Worm (Caenorhabditis elegans) whole organism, L4 larva: ENCODE measurements around the gene clec-85.

Experiments
- D1046.2 ChIP-seq: fragments of 200-800 bp; sonication (Bioruptor generic); IDR thresholded peaks from 2 replicates; pipeline ENCODE4 v1.3.6; 2022; ENCODE audit warnings: missing genetic modification characterization, missing compliant biosample characterization
- F26F4.8 ChIP-seq: fragments of 200-800 bp; sonication (Bioruptor generic); conservative IDR thresholded peaks from 2 replicates; pipeline ENCODE4 v1.3.6; 2022; ENCODE audit warnings: missing genetic modification characterization, missing compliant biosample characterization
- F49E8.2 ChIP-seq: sonication (generic microtip); optimal IDR thresholded peaks from 2 replicates; lab custom pipeline; 2016; ENCODE audit warnings: missing compliant biosample characterization, mild to moderate bottlenecking, missing genetic modification characterization, borderline replicate concordance
- Y48G9A.11 ChIP-seq: fragments of 200-800 bp; sonication (Bioruptor generic); IDR thresholded peaks from 2 replicates; pipeline ENCODE4 v1.3.6; 2022; ENCODE audit warnings: missing genetic modification reagents, missing genetic modification characterization, missing compliant biosample characterization
- Y75B8A.6 ChIP-seq: fragments of 200-800 bp; sonication (Bioruptor generic); IDR thresholded peaks from 2 replicates; pipeline ENCODE4 v1.3.6; 2022; ENCODE audit warnings: missing genetic modification reagents, missing genetic modification characterization, missing compliant biosample characterization
- aha-1 ChIP-seq: fragments of 150-350 bp; peaks from one replicate; lab custom pipeline; 2014; ENCODE audit warnings: missing biosample characterization, missing genetic modification characterization
- ces-1 ChIP-seq: fragments of 150-350 bp; sonication (generic microtip); optimal IDR thresholded peaks from 4 replicates; lab custom pipeline; 2014; ENCODE audit warnings: missing biosample characterization, missing genetic modification reagents, missing genetic modification characterization
- ctbp-1 ChIP-seq: fragments of 200-800 bp; sonication (Bioruptor generic); IDR thresholded peaks from 2 replicates; pipeline ENCODE4 v1.3.6; 2022; ENCODE audit warnings: missing genetic modification reagents, missing genetic modification characterization, missing compliant biosample characterization
- daf-16 ChIP-seq, 3 experiments: sonication (generic microtip); optimal IDR thresholded peaks; 2 replicates each; lab custom pipeline; 2016 to 2017; ENCODE audit warnings: missing genetic modification characterization in 3 of 3, missing genetic modification reagents in 3 of 3, mild to moderate bottlenecking in 2 of 3, missing compliant biosample characterization in 2 of 3, missing biosample characterization in 1 of 3, moderate library complexity in 1 of 3
- daf-8 ChIP-seq: fragments of 200-800 bp; sonication (Bioruptor generic); IDR thresholded peaks from 2 replicates; pipeline ENCODE4 v1.3.6; 2022; ENCODE audit warnings: missing genetic modification characterization, missing compliant biosample characterization
- dmd-6 ChIP-seq: fragments of 200-800 bp; sonication (Bioruptor generic); IDR thresholded peaks from 2 replicates; pipeline ENCODE4 v1.3.6; 2022; ENCODE audit warnings: missing genetic modification reagents, missing genetic modification characterization, missing compliant biosample characterization
- dmd-9 ChIP-seq: fragments of 200-800 bp; sonication (Bioruptor generic); IDR thresholded peaks from 2 replicates; pipeline ENCODE4 v1.3.6; 2022; ENCODE audit warnings: missing genetic modification reagents, missing genetic modification characterization, missing compliant biosample characterization
- dve-1 ChIP-seq: sonication (generic microtip); optimal IDR thresholded peaks from 2 replicates; lab custom pipeline; 2017; ENCODE audit warnings: antibody characterized with exemption, mild to moderate bottlenecking, missing genetic modification characterization, missing compliant biosample characterization; ENCODE audit not compliant: insufficient read depth
- egl-43 ChIP-seq: fragments of 200-800 bp; sonication (Bioruptor generic); IDR thresholded peaks from 2 replicates; pipeline ENCODE4 v1.3.6; 2022; ENCODE audit warnings: missing genetic modification reagents, missing genetic modification characterization, missing compliant biosample characterization
- hlh-11 ChIP-seq: fragments of 200-800 bp; sonication (Bioruptor generic); optimal IDR thresholded peaks from 2 replicates; lab custom pipeline; 2018; ENCODE audit warnings: mild to moderate bottlenecking, missing genetic modification characterization, missing compliant biosample characterization
- lin-38 ChIP-seq: fragments of 200-800 bp; sonication (Bioruptor generic); IDR thresholded peaks from 2 replicates; pipeline ENCODE4 v1.3.6; 2022; ENCODE audit warnings: missing genetic modification reagents, missing genetic modification characterization, missing compliant biosample characterization
- lsy-2 ChIP-seq, 2 experiments: fragments of 150-350 bp in 1 of 2; sonication (generic microtip) in 1 of 2; optimal IDR thresholded peaks; 2 replicates each; lab custom pipeline; 2014 to 2017; ENCODE audit warnings: missing biosample characterization in 2 of 2, missing genetic modification characterization in 2 of 2
- madf-9 ChIP-seq: fragments of 200-800 bp; sonication (Bioruptor generic); conservative IDR thresholded peaks from 2 replicates; pipeline ENCODE4 v1.3.6; 2022; ENCODE audit warnings: missing genetic modification reagents, missing genetic modification characterization, missing compliant biosample characterization
- mdl-1 ChIP-seq, 2 experiments: fragments of 150-350 bp in 1 of 2; sonication (generic microtip) in 1 of 2; optimal IDR thresholded peaks; 2 replicates each; lab custom pipeline; 2014 to 2017; ENCODE audit warnings: missing biosample characterization in 2 of 2, missing genetic modification characterization in 2 of 2
- mep-1 ChIP-seq: fragments of 150-350 bp; sonication (generic microtip); optimal IDR thresholded peaks from 3 replicates; lab custom pipeline; 2014; ENCODE audit warnings: missing biosample characterization, missing genetic modification characterization
- mes-2 ChIP-seq: sonication (generic microtip); optimal IDR thresholded peaks from 2 replicates; lab custom pipeline; 2016; ENCODE audit warnings: missing genotype, mild to moderate bottlenecking, missing genetic modification characterization, missing compliant biosample characterization; ENCODE audit not compliant: poor library complexity, severe bottlenecking
- nhr-28 ChIP-seq: fragments of 150-350 bp; optimal IDR thresholded peaks from 2 replicates; lab custom pipeline; 2014; ENCODE audit warnings: missing biosample characterization, missing genetic modification characterization
- nhr-48 ChIP-seq: sonication (generic microtip); optimal IDR thresholded peaks from 2 replicates; lab custom pipeline; 2016; ENCODE audit warnings: mild to moderate bottlenecking, missing genetic modification characterization, missing compliant biosample characterization
- nhr-6 ChIP-seq: fragments of 150-350 bp; optimal IDR thresholded peaks from 2 replicates; lab custom pipeline; 2014; ENCODE audit warnings: missing biosample characterization, missing genetic modification characterization
- php-3 ChIP-seq: fragments of 200-800 bp; sonication (Bioruptor generic); IDR thresholded peaks from 2 replicates; pipeline ENCODE4 v1.3.6; 2022; ENCODE audit warnings: missing genetic modification reagents, missing genetic modification characterization, missing compliant biosample characterization
- set-16 ChIP-seq: fragments of 200-800 bp; sonication (Bioruptor generic); IDR thresholded peaks from 2 replicates; pipeline ENCODE4 v1.3.6; 2022; ENCODE audit warnings: missing genetic modification reagents, missing genetic modification characterization, missing compliant biosample characterization
- snpc-1.2 ChIP-seq: fragments of 200-800 bp; sonication (Bioruptor generic); IDR thresholded peaks from 2 replicates; pipeline ENCODE4 v1.3.6; 2022; ENCODE audit warnings: missing genetic modification reagents, missing genetic modification characterization, missing compliant biosample characterization
- spr-3 ChIP-seq: fragments of 200-800 bp; sonication (Bioruptor generic); optimal IDR thresholded peaks from 2 replicates; lab custom pipeline; 2018; ENCODE audit warnings: mild to moderate bottlenecking, missing genetic modification characterization, missing compliant biosample characterization
- tra-1 ChIP-seq: fragments of 200-800 bp; sonication (Bioruptor generic); IDR thresholded peaks from 2 replicates; pipeline ENCODE4 v1.3.6; 2022; ENCODE audit warnings: missing genetic modification reagents, missing genetic modification characterization, missing compliant biosample characterization
- unc-62 ChIP-seq, 3 experiments: fragments of 150-350 bp in 1 of 3; sonication (generic microtip); optimal IDR thresholded peaks in 2 of 3; peaks in 1 of 3; 1 replicate in 1 of 3; 2 replicates in 2 of 3; lab custom pipeline; 2014 to 2017; ENCODE audit warnings: missing biosample characterization in 3 of 3, missing genetic modification characterization in 3 of 3, missing genetic modification reagents in 3 of 3, missing genotype in 1 of 3
- zfp-3 ChIP-seq: fragments of 200-800 bp; sonication (Bioruptor generic); conservative IDR thresholded peaks from 2 replicates; pipeline ENCODE4 v1.3.6; 2022; ENCODE audit warnings: missing genetic modification reagents, missing genetic modification characterization, missing compliant biosample characterization
- zip-11 ChIP-seq: fragments of 200-800 bp; sonication (Bioruptor generic); IDR thresholded peaks from 2 replicates; pipeline ENCODE4 v1.3.6; 2022; ENCODE audit warnings: missing genetic modification characterization, missing compliant biosample characterization

clec-85 gene

DNA sequence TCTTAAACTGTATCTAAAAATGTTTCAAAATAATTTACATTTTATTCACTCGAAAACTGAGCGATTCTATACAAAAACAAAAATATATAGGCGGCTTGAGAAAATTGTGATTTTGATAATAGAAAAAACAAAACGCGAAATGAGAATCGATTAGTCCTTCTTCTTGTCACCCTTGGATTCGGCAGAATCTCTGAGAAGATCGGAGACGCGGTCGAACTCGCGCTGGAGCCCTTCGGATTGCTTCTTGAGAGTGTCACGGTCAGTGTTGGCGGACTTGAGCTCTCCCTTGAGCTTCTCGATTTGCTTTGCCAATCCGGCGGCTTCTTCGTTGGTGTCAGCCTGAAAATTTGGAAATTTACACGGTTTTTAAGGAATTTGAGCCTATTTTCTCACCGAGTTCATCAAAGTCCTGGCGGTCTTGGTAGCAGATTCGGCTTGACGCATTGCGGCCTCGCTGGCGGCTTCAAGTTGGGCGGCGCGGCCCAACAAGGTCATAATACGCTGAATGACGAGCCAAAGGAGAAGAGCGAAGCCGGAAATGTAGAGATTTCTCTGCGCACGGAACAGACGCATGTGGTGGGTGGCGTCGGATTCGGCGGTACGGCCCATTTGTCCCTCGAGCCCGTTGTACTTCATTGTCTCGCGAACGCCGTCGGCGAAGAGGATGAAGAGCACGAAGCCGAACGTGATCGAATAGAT is 41.0 kb downstream of the clec-85 start:
- TF ChIP-seq daf-16 (GFP tag; optimal IDR thresholded peaks at IDR 0.05; lab: Kevin White, UChicago) (no peak), daf-16 (tag; optimal IDR thresholded peaks at IDR 0.05; lab: Kevin White, UChicago) (peak; percentile 1), mep-1 (peak; percentile 34), F26F4.8 (peak; percentile 43; the same call in 1 of the 2 replicates), egl-43 (GFP tag; lab: Robert Waterston, UW) (0 out of 2 replicates have a peak, but pooled peaks have one; percentile 15), snpc-1.2 (GFP tag; lab: Robert Waterston, UW) (peak; percentile 72), lin-38 (peak; percentile 55; the same call in 1 of the 2 replicates), set-16 (GFP tag; lab: Robert Waterston, UW) (peak; percentile 70), zfp-3 (GFP tag; lab: Robert Waterston, UW) (0 out of 2 replicates have a peak, but pooled peaks have one; percentile 11), dmd-9 (GFP tag; lab: Robert Waterston, UW) (no peak), D1046.2 (GFP tag; lab: Robert Waterston, UW) (no peak), madf-9 (GFP tag; lab: Robert Waterston, UW) (no peak), php-3 (GFP tag; lab: Robert Waterston, UW) (0 out of 2 replicates have a peak, but pooled peaks have one; percentile 29), F49E8.2 (peak; percentile 57), tra-1 (GFP tag; lab: Robert Waterston, UW) (0 out of 2 replicates have a peak, but pooled peaks have one; percentile 5), aha-1 (tag; lab: Kevin White, UChicago) (peak; percentile 58), lsy-2 (tag; optimal IDR thresholded peaks at IDR 0.05; lab: Kevin White, UChicago) (no peak)
- TF ChIP-seq, all 104 proteins: peak for 12

DNA sequence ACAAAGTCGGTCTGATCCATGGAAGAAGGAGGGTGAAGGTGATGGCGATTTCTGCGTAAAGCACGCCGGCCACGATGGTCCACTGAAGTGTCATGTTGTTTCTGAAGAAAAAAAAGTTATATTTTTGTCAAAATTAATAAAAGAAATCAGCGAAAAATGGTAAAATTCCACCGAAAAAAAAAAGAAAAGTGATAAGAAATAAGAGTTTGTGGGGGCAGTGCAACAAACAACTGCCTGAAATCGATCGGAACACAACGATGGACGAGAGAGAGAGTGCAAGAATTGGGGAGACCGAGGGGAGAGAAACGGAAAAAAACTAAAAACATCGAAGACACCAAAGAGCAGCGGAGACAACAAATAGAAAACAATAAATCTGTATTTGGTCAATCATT is 41.7 kb downstream of the clec-85 start, which contains the start of gene Y54G2A.18:
Gene Y54G2A.18, minus strand, starts transcription at position 101 of the 392 bp plus-strand sequence.
- TF ChIP-seq nhr-6 (tag; lab: Kevin White, UChicago) (no peak), nhr-48 (tag; lab: Kevin White, UChicago) (no peak), unc-62 (GFP tag; optimal IDR thresholded peaks at IDR 0.05 in 1 of 2; lab: Kevin White, UChicago) (peak in 1 of 2 experiments; percentile 28), unc-62 (tag; optimal IDR thresholded peaks at IDR 0.05; lab: Kevin White, UChicago) (no peak), lin-38 (0 out of 2 replicates have a peak, but pooled peaks have one; percentile 20), hlh-11 (tag; lab: Kevin White, UChicago) (peak; percentile 1), zip-11 (GFP tag; lab: Robert Waterston, UW) (no peak), dmd-6 (GFP tag; lab: Robert Waterston, UW) (peak; percentile 14; the same call in 1 of the 2 replicates), nhr-28 (tag; lab: Kevin White, UChicago) (peak; percentile 22), daf-8 (GFP tag; lab: Robert Waterston, UW) (no peak), mdl-1 (tag; optimal IDR thresholded peaks at IDR 0.05; lab: Kevin White, UChicago) (no peak), spr-3 (no peak), dve-1 (peak; percentile 39), daf-16 (GFP tag; optimal IDR thresholded peaks at IDR 0.05; lab: Kevin White, UChicago) (no peak), daf-16 (tag; optimal IDR thresholded peaks at IDR 0.05; lab: Kevin White, UChicago) (peak; percentile 83)

DNA sequence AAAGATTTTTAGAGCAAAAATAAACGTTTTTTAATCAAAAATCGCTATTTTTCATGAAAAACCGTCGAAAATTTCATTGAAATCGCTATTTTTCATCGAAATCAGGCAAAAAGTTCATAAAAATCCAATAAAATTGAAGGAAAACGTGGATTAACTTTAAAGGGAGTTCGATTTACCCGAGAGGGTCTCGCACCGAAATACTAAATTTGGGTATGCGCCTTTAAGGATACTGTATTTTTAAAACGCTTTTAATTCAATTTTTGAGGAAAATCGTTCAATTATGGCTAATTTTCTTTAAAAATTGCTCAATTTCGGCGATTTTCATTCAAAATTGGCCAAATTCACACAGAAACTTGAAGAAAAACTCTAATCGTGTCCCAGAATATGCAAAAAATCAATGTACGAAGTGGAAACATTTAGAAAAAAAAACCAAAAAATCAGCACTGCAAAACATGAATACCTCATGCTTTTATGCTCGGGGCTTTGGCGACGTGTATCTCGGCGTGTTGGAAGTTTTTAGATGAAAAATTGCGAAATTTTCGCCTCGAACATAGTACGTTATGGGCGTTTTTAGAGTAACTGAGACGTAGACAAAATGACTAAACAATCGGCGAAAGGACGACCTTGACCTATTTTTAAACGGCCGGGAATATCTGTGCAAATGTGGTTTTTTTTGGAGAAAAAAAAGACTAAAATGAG is 42.2 kb downstream of the clec-85 start:
- no peak for TF ChIP-seq Y48G9A.11 (GFP tag; lab: Robert Waterston, UW)
- TF ChIP-seq snpc-1.2 (GFP tag; lab: Robert Waterston, UW): no peak
- TF ChIP-seq daf-16 (GFP tag; optimal IDR thresholded peaks at IDR 0.05; lab: Kevin White, UChicago): no peak
- peak; percentile 10 for TF ChIP-seq daf-16 (tag; optimal IDR thresholded peaks at IDR 0.05; lab: Kevin White, UChicago)
- no peak for TF ChIP-seq ces-1
- no peak for TF ChIP-seq Y75B8A.6 (GFP tag; lab: Robert Waterston, UW)
- TF ChIP-seq mes-2: peak; percentile 5
- no peak for TF ChIP-seq ctbp-1
- no peak for TF ChIP-seq daf-8 (GFP tag; lab: Robert Waterston, UW)
